Fruit fly (Drosophila melanogaster): ENCODE results near the gene CG43117.

The CG43117 gene

dm6 chr3R:26454494-26454893 lies at the start of gene CG43117:
CG43117 (plus strand) TSS chr3R:26454794.
- TF ChIP-seq CG17801 (GFP tag; optimal IDR thresholded peaks at IDR 0.05; ENCODE audit: partially characterized antibody) = no peak

dm6 chr3R:26409780-26410179 lies 44.8 kb upstream of the CG43117 start:
- peak; percentile 6 for TF ChIP-seq CG17801 (GFP tag; optimal IDR thresholded peaks at IDR 0.05; ENCODE audit: partially characterized antibody)

dm6 chr3R:26413788-26414187 lies 40.8 kb upstream of the CG43117 start, which contains the start of gene Ald2:
Ald2 (plus strand) TSS chr3R:26414088.
- no peak for TF ChIP-seq CG17801 (GFP tag; optimal IDR thresholded peaks at IDR 0.05; ENCODE audit: partially characterized antibody)

- no peak for TF ChIP-seq CG17801 (GFP tag; optimal IDR thresholded peaks at IDR 0.05; ENCODE audit: partially characterized antibody)
Observed at dm6 chr3R:26425005-26425404, 29.6 kb upstream of the CG43117 start, which contains the start of gene CG6503. CG6503 (minus strand) TSS chr3R:26425105.

dm6 chr3R:26425681-26426080 lies 28.9 kb upstream of the CG43117 start, which contains the start of gene CG34291:
CG34291 (minus strand) TSS chr3R:26425781.
- no peak for TF ChIP-seq CG17801 (GFP tag; optimal IDR thresholded peaks at IDR 0.05; ENCODE audit: partially characterized antibody)

dm6 chr3R:26428220-26428619 lies 26.4 kb upstream of the CG43117 start:
- no peak for TF ChIP-seq CG17801 (GFP tag; optimal IDR thresholded peaks at IDR 0.05; ENCODE audit: partially characterized antibody)

- no peak for TF ChIP-seq CG17801 (GFP tag; optimal IDR thresholded peaks at IDR 0.05; ENCODE audit: partially characterized antibody)
Observed at dm6 chr3R:26429619-26430018, 25.0 kb upstream of the CG43117 start.

- TF ChIP-seq CG17801 (GFP tag; optimal IDR thresholded peaks at IDR 0.05; ENCODE audit: partially characterized antibody) = no peak
Observed at dm6 chr3R:26432526-26432925, 22.1 kb upstream of the CG43117 start.

dm6 chr3R:26432978-26433377 lies 21.6 kb upstream of the CG43117 start:
- TF ChIP-seq CG17801 (GFP tag; optimal IDR thresholded peaks at IDR 0.05; ENCODE audit: partially characterized antibody) = no peak

dm6 chr3R:26433743-26434142 lies 20.9 kb upstream of the CG43117 start:
- no peak for TF ChIP-seq CG17801 (GFP tag; optimal IDR thresholded peaks at IDR 0.05; ENCODE audit: partially characterized antibody)

- TF ChIP-seq CG17801 (GFP tag; optimal IDR thresholded peaks at IDR 0.05; ENCODE audit: partially characterized antibody) = no peak
Observed at dm6 chr3R:26436001-26436400, 18.6 kb upstream of the CG43117 start.

dm6 chr3R:26436540-26436939 lies 18.1 kb upstream of the CG43117 start:
- no peak for TF ChIP-seq CG17801 (GFP tag; optimal IDR thresholded peaks at IDR 0.05; ENCODE audit: partially characterized antibody)

- no peak for TF ChIP-seq CG17801 (GFP tag; optimal IDR thresholded peaks at IDR 0.05; ENCODE audit: partially characterized antibody)
Observed at dm6 chr3R:26440455-26441196, 14.0 kb upstream of the CG43117 start, which contains the start of gene tx. tx (plus strand) TSS chr3R:26440778.

dm6 chr3R:26442609-26443180 lies 11.9 kb upstream of the CG43117 start:
- no peak for TF ChIP-seq CG17801 (GFP tag; optimal IDR thresholded peaks at IDR 0.05; ENCODE audit: partially characterized antibody)

dm6 chr3R:26443343-26443742 lies 11.3 kb upstream of the CG43117 start:
- TF ChIP-seq CG17801 (GFP tag; optimal IDR thresholded peaks at IDR 0.05; ENCODE audit: partially characterized antibody) = no peak

- TF ChIP-seq CG17801 (GFP tag; optimal IDR thresholded peaks at IDR 0.05; ENCODE audit: partially characterized antibody) = no peak
Observed at dm6 chr3R:26443875-26444511, 10.6 kb upstream of the CG43117 start.
